Worm (Caenorhabditis elegans) whole organism, L4 larva: ENCODE measurements around the gene glb-27.

ENCODE experiments used
- D1046.2 ChIP-seq: fragments of 200-800 bp; sonication (Bioruptor generic); IDR thresholded peaks from 2 replicates; pipeline ENCODE4 v1.3.6; 2022; ENCODE audit warnings: missing genetic modification characterization, missing compliant biosample characterization
- F10B5.3 ChIP-seq: sonication (generic microtip); optimal IDR thresholded peaks from 2 replicates; lab custom pipeline; 2016; ENCODE audit warnings: mild to moderate bottlenecking, missing genetic modification characterization, missing compliant biosample characterization
- F26F4.8 ChIP-seq: fragments of 200-800 bp; sonication (Bioruptor generic); conservative IDR thresholded peaks from 2 replicates; pipeline ENCODE4 v1.3.6; 2022; ENCODE audit warnings: missing genetic modification characterization, missing compliant biosample characterization
- F44E2.7 ChIP-seq: fragments of 200-800 bp; sonication (Bioruptor generic); IDR thresholded peaks from 2 replicates; pipeline ENCODE4 v2.1.2; 2022; ENCODE audit warnings: missing genetic modification characterization, missing compliant biosample characterization
- Y105C5A.15 ChIP-seq: fragments of 200-800 bp; sonication (Bioruptor generic); IDR thresholded peaks from 2 replicates; pipeline ENCODE4 v1.3.6; 2022; ENCODE audit warnings: missing genetic modification characterization, missing compliant biosample characterization
- Y75B8A.6 ChIP-seq: fragments of 200-800 bp; sonication (Bioruptor generic); IDR thresholded peaks from 2 replicates; pipeline ENCODE4 v1.3.6; 2022; ENCODE audit warnings: missing genetic modification reagents, missing genetic modification characterization, missing compliant biosample characterization
- ZK337.2 ChIP-seq: fragments of 200-800 bp; sonication (Bioruptor generic); IDR thresholded peaks from 2 replicates; pipeline ENCODE4 v1.3.6; 2022; ENCODE audit warnings: missing genetic modification reagents, missing genetic modification characterization, missing compliant biosample characterization
- aha-1 ChIP-seq: fragments of 150-350 bp; peaks from one replicate; lab custom pipeline; 2014; ENCODE audit warnings: missing biosample characterization, missing genetic modification characterization
- ama-1 ChIP-seq: fragments of 150-350 bp; optimal IDR thresholded peaks from 2 replicates; lab custom pipeline; 2014; ENCODE audit warnings: inconsistent platforms, mixed read lengths
- arid-1 ChIP-seq: fragments of 200-800 bp; sonication (Bioruptor generic); conservative IDR thresholded peaks from 2 replicates; pipeline ENCODE4 v1.3.6; 2022; ENCODE audit warnings: missing genetic modification reagents, missing genetic modification characterization, missing compliant biosample characterization
- ceh-44 ChIP-seq: fragments of 200-800 bp; sonication (Bioruptor generic); IDR thresholded peaks from 2 replicates; pipeline ENCODE4 v1.3.6; 2022; ENCODE audit warnings: missing genetic modification reagents, missing genetic modification characterization, missing compliant biosample characterization
- ceh-82 ChIP-seq: sonication (generic microtip); optimal IDR thresholded peaks from 2 replicates; lab custom pipeline; 2017; ENCODE audit warnings: missing biosample characterization, missing genetic modification characterization
- cey-2 ChIP-seq: sonication (generic microtip); optimal IDR thresholded peaks from 3 replicates; lab custom pipeline; 2017; ENCODE audit warnings: missing genetic modification characterization, mild to moderate bottlenecking, missing compliant biosample characterization, antibody characterized with exemption, borderline replicate concordance; ENCODE audit not compliant: insufficient read depth
- ctbp-1 ChIP-seq: fragments of 200-800 bp; sonication (Bioruptor generic); IDR thresholded peaks from 2 replicates; pipeline ENCODE4 v1.3.6; 2022; ENCODE audit warnings: missing genetic modification reagents, missing genetic modification characterization, missing compliant biosample characterization
- daf-16 ChIP-seq, 3 experiments: sonication (generic microtip); optimal IDR thresholded peaks; 2 replicates each; lab custom pipeline; 2016 to 2017; ENCODE audit warnings: missing genetic modification characterization in 3 of 3, missing genetic modification reagents in 3 of 3, mild to moderate bottlenecking in 2 of 3, missing compliant biosample characterization in 2 of 3, missing biosample characterization in 1 of 3, moderate library complexity in 1 of 3
- dmd-6 ChIP-seq: fragments of 200-800 bp; sonication (Bioruptor generic); IDR thresholded peaks from 2 replicates; pipeline ENCODE4 v1.3.6; 2022; ENCODE audit warnings: missing genetic modification reagents, missing genetic modification characterization, missing compliant biosample characterization
- egl-43 ChIP-seq: fragments of 200-800 bp; sonication (Bioruptor generic); IDR thresholded peaks from 2 replicates; pipeline ENCODE4 v1.3.6; 2022; ENCODE audit warnings: missing genetic modification reagents, missing genetic modification characterization, missing compliant biosample characterization
- gei-8 ChIP-seq: fragments of 200-800 bp; sonication (Bioruptor generic); optimal IDR thresholded peaks from 2 replicates; lab custom pipeline; 2018; ENCODE audit warnings: mild to moderate bottlenecking, missing genetic modification characterization, missing compliant biosample characterization
- hlh-11 ChIP-seq: fragments of 200-800 bp; sonication (Bioruptor generic); optimal IDR thresholded peaks from 2 replicates; lab custom pipeline; 2018; ENCODE audit warnings: mild to moderate bottlenecking, missing genetic modification characterization, missing compliant biosample characterization
- hlh-30 ChIP-seq: sonication (generic microtip); optimal IDR thresholded peaks from 2 replicates; lab custom pipeline; 2017; ENCODE audit warnings: antibody characterized with exemption, mild to moderate bottlenecking, missing genetic modification characterization, missing compliant biosample characterization; ENCODE audit not compliant: insufficient read depth
- hmg-1.1 ChIP-seq: fragments of 200-800 bp; sonication (Bioruptor generic); IDR thresholded peaks from 2 replicates; pipeline ENCODE4 v1.3.6; 2022; ENCODE audit warnings: missing genetic modification reagents, missing genetic modification characterization, missing compliant biosample characterization
- jun-1 ChIP-seq: fragments of 150-350 bp; optimal IDR thresholded peaks from 2 replicates; lab custom pipeline; 2014; ENCODE audit warnings: missing biosample characterization, missing genetic modification reagents, missing genetic modification characterization
- lin-1 ChIP-seq: fragments of 200-800 bp; sonication (Bioruptor generic); IDR thresholded peaks from 2 replicates; pipeline ENCODE4 v1.3.6; 2022; ENCODE audit warnings: missing genetic modification reagents, missing genetic modification characterization, missing compliant biosample characterization
- lin-13 ChIP-seq: fragments of 150-350 bp; optimal IDR thresholded peaks from 2 replicates; lab custom pipeline; 2014; ENCODE audit warnings: missing biosample characterization, missing genetic modification reagents, missing genetic modification characterization
- lin-38 ChIP-seq: fragments of 200-800 bp; sonication (Bioruptor generic); IDR thresholded peaks from 2 replicates; pipeline ENCODE4 v1.3.6; 2022; ENCODE audit warnings: missing genetic modification reagents, missing genetic modification characterization, missing compliant biosample characterization
- lin-39 ChIP-seq: fragments of 150-350 bp; optimal IDR thresholded peaks from 2 replicates; lab custom pipeline; 2014; ENCODE audit warnings: missing biosample characterization, missing genetic modification reagents, missing genetic modification characterization
- lsy-2 ChIP-seq, 2 experiments: fragments of 150-350 bp in 1 of 2; sonication (generic microtip) in 1 of 2; optimal IDR thresholded peaks; 2 replicates each; lab custom pipeline; 2014 to 2017; ENCODE audit warnings: missing biosample characterization in 2 of 2, missing genetic modification characterization in 2 of 2
- madf-5 ChIP-seq, 2 experiments: fragments of 200-800 bp; sonication (Bioruptor generic); IDR thresholded peaks; 2 replicates each; pipeline ENCODE4 v1.3.6; 2022; ENCODE audit warnings: missing compliant biosample characterization in 2 of 2, missing genetic modification characterization in 2 of 2
- mdl-1 ChIP-seq, 2 experiments: fragments of 150-350 bp in 1 of 2; sonication (generic microtip) in 1 of 2; optimal IDR thresholded peaks; 2 replicates each; lab custom pipeline; 2014 to 2017; ENCODE audit warnings: missing biosample characterization in 2 of 2, missing genetic modification characterization in 2 of 2
- mes-2 ChIP-seq: sonication (generic microtip); optimal IDR thresholded peaks from 2 replicates; lab custom pipeline; 2016; ENCODE audit warnings: missing genotype, mild to moderate bottlenecking, missing genetic modification characterization, missing compliant biosample characterization; ENCODE audit not compliant: poor library complexity, severe bottlenecking
- mxl-2 ChIP-seq: fragments of 200-800 bp; sonication (Bioruptor generic); conservative IDR thresholded peaks from 2 replicates; pipeline ENCODE4 v1.3.6; 2022; ENCODE audit warnings: missing genetic modification reagents, missing genetic modification characterization, missing compliant biosample characterization
- mxl-3 ChIP-seq: fragments of 200-800 bp; sonication (Bioruptor generic); optimal IDR thresholded peaks from 2 replicates; lab custom pipeline; 2018; ENCODE audit warnings: mild to moderate bottlenecking, missing genetic modification characterization, missing compliant biosample characterization
- nhr-10 ChIP-seq: fragments of 150-350 bp; optimal IDR thresholded peaks from 2 replicates; lab custom pipeline; 2014; ENCODE audit warnings: missing biosample characterization, missing genetic modification characterization
- nhr-102 ChIP-seq: sonication (generic microtip); optimal IDR thresholded peaks from 2 replicates; lab custom pipeline; 2016; ENCODE audit warnings: mild to moderate bottlenecking, missing genetic modification characterization, moderate library complexity, missing compliant biosample characterization
- nhr-237 ChIP-seq: sonication (generic microtip); optimal IDR thresholded peaks from 2 replicates; lab custom pipeline; 2017; ENCODE audit warnings: missing biosample characterization, missing genetic modification characterization
- nhr-41 ChIP-seq: fragments of 200-800 bp; sonication (Bioruptor generic); IDR thresholded peaks from 2 replicates; pipeline ENCODE4 v1.3.6; 2022; ENCODE audit warnings: missing genetic modification reagents, missing genetic modification characterization, missing compliant biosample characterization
- nhr-48 ChIP-seq: sonication (generic microtip); optimal IDR thresholded peaks from 2 replicates; lab custom pipeline; 2016; ENCODE audit warnings: mild to moderate bottlenecking, missing genetic modification characterization, missing compliant biosample characterization
- nhr-6 ChIP-seq: fragments of 150-350 bp; optimal IDR thresholded peaks from 2 replicates; lab custom pipeline; 2014; ENCODE audit warnings: missing biosample characterization, missing genetic modification characterization
- nhr-76 ChIP-seq: fragments of 150-350 bp; optimal IDR thresholded peaks from 2 replicates; lab custom pipeline; 2014; ENCODE audit warnings: missing biosample characterization, missing genetic modification characterization
- pha-4 ChIP-seq, 2 experiments: fragments of 150-350 bp in 1 of 2; fragments of 200-800 bp in 1 of 2; sonication (Bioruptor generic) in 1 of 2; IDR thresholded peaks in 1 of 2; optimal IDR thresholded peaks in 1 of 2; 2 replicates each; pipeline versions ENCODE4 v1.3.6 to Lab custom; 2014 to 2022; ENCODE audit warnings: missing genetic modification characterization in 2 of 2, missing genetic modification reagents in 2 of 2, missing biosample characterization in 1 of 2, missing compliant biosample characterization in 1 of 2
- php-3 ChIP-seq: fragments of 200-800 bp; sonication (Bioruptor generic); IDR thresholded peaks from 2 replicates; pipeline ENCODE4 v1.3.6; 2022; ENCODE audit warnings: missing genetic modification reagents, missing genetic modification characterization, missing compliant biosample characterization
- sdz-12 ChIP-seq: fragments of 200-800 bp; sonication (Bioruptor generic); optimal IDR thresholded peaks from 2 replicates; lab custom pipeline; 2018; ENCODE audit warnings: mild to moderate bottlenecking, missing genetic modification characterization, missing compliant biosample characterization
- set-16 ChIP-seq: fragments of 200-800 bp; sonication (Bioruptor generic); IDR thresholded peaks from 2 replicates; pipeline ENCODE4 v1.3.6; 2022; ENCODE audit warnings: missing genetic modification reagents, missing genetic modification characterization, missing compliant biosample characterization
- spr-3 ChIP-seq: fragments of 200-800 bp; sonication (Bioruptor generic); optimal IDR thresholded peaks from 2 replicates; lab custom pipeline; 2018; ENCODE audit warnings: mild to moderate bottlenecking, missing genetic modification characterization, missing compliant biosample characterization
- tag-97 ChIP-seq: fragments of 200-800 bp; sonication (Bioruptor generic); IDR thresholded peaks from 2 replicates; pipeline ENCODE4 v1.3.6; 2022; ENCODE audit warnings: missing genetic modification characterization, missing compliant biosample characterization
- zag-1 ChIP-seq: fragments of 150-350 bp; optimal IDR thresholded peaks from 2 replicates; lab custom pipeline; 2014; ENCODE audit warnings: missing biosample characterization, missing genetic modification characterization
- zfp-2 ChIP-seq: sonication (generic microtip); optimal IDR thresholded peaks from 2 replicates; lab custom pipeline; 2016; ENCODE audit warnings: mild to moderate bottlenecking, missing genetic modification characterization, missing compliant biosample characterization
- zip-11 ChIP-seq: fragments of 200-800 bp; sonication (Bioruptor generic); IDR thresholded peaks from 2 replicates; pipeline ENCODE4 v1.3.6; 2022; ENCODE audit warnings: missing genetic modification characterization, missing compliant biosample characterization
- ztf-7 ChIP-seq: fragments of 150-350 bp; optimal IDR thresholded peaks from 2 replicates; lab custom pipeline; 2014; ENCODE audit warnings: missing biosample characterization, missing genetic modification characterization

glb-27 gene

DNA sequence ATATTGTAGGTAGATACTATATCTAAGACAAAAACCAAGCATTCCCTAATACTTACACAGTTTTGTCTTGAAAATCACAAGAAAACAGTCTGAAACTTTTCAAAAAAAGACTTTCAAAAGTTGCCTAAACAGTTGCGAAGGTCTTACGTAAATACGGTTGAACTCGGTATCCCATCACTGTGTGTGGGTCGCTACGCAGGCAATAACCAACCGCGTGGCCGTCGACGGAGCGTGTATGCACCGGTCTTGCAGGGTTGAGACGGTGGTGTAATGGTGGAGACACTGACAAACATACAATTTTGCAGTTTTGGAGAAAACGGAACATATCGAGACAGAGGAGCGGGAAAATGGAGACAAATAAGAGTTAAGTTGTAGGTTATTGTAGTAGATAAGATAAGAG lies 5.2 kb upstream of the glb-27 start, which contains the start of gene iff-2:
Gene iff-2, minus strand, starts transcription at position 141 of the 400 bp plus-strand sequence.
- peak; percentile 96 for TF ChIP-seq Y75B8A.6
- peak in 1 of 2 experiments; percentile 89; a peak in 1 of 4 replicates for TF ChIP-seq madf-5 (GFP tag; IDR thresholded peaks at IDR 0.05; lab: Robert Waterston, UW)
- peak; percentile 73 for TF ChIP-seq set-16
- TF ChIP-seq daf-16 (GFP tag; optimal IDR thresholded peaks at IDR 0.05; lab: Kevin White, UChicago): peak; percentile 89 to 91
- peak; percentile 92 for TF ChIP-seq daf-16 (tag; optimal IDR thresholded peaks at IDR 0.05; lab: Kevin White, UChicago)
- peak; percentile 99 for TF ChIP-seq dmd-6 (GFP tag; lab: Robert Waterston, UW)
- TF ChIP-seq nhr-76: peak; percentile 81
- TF ChIP-seq nhr-41: peak; percentile 94
- peak; percentile 99 for TF ChIP-seq hmg-1.1
- TF ChIP-seq nhr-6: peak; percentile 99
- peak; percentile 97 for TF ChIP-seq jun-1 (tag; lab: Kevin White, UChicago)
- TF ChIP-seq mxl-3 (GFP tag; lab: Kevin White, UChicago): peak; percentile 100
- TF ChIP-seq mes-2 (tag; lab: Kevin White, UChicago): peak; percentile 97
- peak; percentile 85 for TF ChIP-seq cey-2 (tag; lab: Kevin White, UChicago)
- TF ChIP-seq gei-8 (GFP tag; lab: Kevin White, UChicago): peak; percentile 58
- TF ChIP-seq F26F4.8 (GFP tag; lab: Robert Waterston, UW): no peak
- peak; percentile 60 for TF ChIP-seq sdz-12 (GFP tag; lab: Kevin White, UChicago)
- 0 out of 2 replicates have a peak, but pooled peaks have one; percentile 78 for TF ChIP-seq tag-97 (GFP tag; lab: Robert Waterston, UW)
- peak; percentile 93 to 99 for TF ChIP-seq mdl-1 (tag; optimal IDR thresholded peaks at IDR 0.05; lab: Kevin White, UChicago)
- TF ChIP-seq lin-38: peak; percentile 100
- TF ChIP-seq ceh-44 (GFP tag; lab: Robert Waterston, UW): 0 out of 2 replicates have a peak, but pooled peaks have one; percentile 56
- TF ChIP-seq lin-13 (GFP tag; lab: Kevin White, UChicago): peak; percentile 99
- peak; percentile 75 for TF ChIP-seq F10B5.3 (tag; lab: Kevin White, UChicago)
- peak; percentile 96 for TF ChIP-seq lin-1 (GFP tag; lab: Robert Waterston, UW)
- TF ChIP-seq spr-3 (GFP tag; lab: Kevin White, UChicago): peak; percentile 93
- peak; percentile 92 for TF ChIP-seq mxl-2 (GFP tag; lab: Robert Waterston, UW)
- peak; percentile 95 for TF ChIP-seq php-3 (GFP tag; lab: Robert Waterston, UW)
- peak; percentile 98 for TF ChIP-seq ctbp-1
- TF ChIP-seq ama-1: peak; percentile 68
- peak; percentile 97 to 98 for TF ChIP-seq lsy-2 (tag; optimal IDR thresholded peaks at IDR 0.05; lab: Kevin White, UChicago)
- TF ChIP-seq hlh-30 (tag; lab: Kevin White, UChicago): peak; percentile 100
- peak; percentile 95 for TF ChIP-seq nhr-48 (tag; lab: Kevin White, UChicago)
- peak; percentile 81 for TF ChIP-seq zag-1 (tag; lab: Kevin White, UChicago)
- TF ChIP-seq egl-43: no peak; the same call in 1 of the 2 replicates
- TF ChIP-seq lin-39 (tag; lab: Kevin White, UChicago): no peak
- peak; percentile 83 for TF ChIP-seq nhr-237
- peak; percentile 97 for TF ChIP-seq nhr-10
- peak; percentile 63; the same call in 1 of the 2 replicates for TF ChIP-seq ZK337.2
- TF ChIP-seq pha-4 (GFP tag; IDR thresholded peaks at IDR 0.05; lab: Robert Waterston, UW): peak; percentile 96
- no peak for TF ChIP-seq pha-4 (tag; optimal IDR thresholded peaks at IDR 0.05; lab: Kevin White, UChicago)
- TF ChIP-seq ztf-7 (tag; lab: Kevin White, UChicago): peak; percentile 87
- no peak for TF ChIP-seq zip-11 (GFP tag; lab: Robert Waterston, UW)
- TF ChIP-seq aha-1 (tag; lab: Kevin White, UChicago): peak; percentile 100
- TF ChIP-seq zfp-2 (tag; lab: Kevin White, UChicago): peak; percentile 100
- peak; percentile 97 for TF ChIP-seq arid-1 (GFP tag; lab: Robert Waterston, UW)
- TF ChIP-seq hlh-11 (tag; lab: Kevin White, UChicago): peak; percentile 99
- peak; percentile 94 for TF ChIP-seq D1046.2
- peak; percentile 12 for TF ChIP-seq ceh-82 (tag; lab: Kevin White, UChicago)
- TF ChIP-seq F44E2.7 (GFP tag; lab: Robert Waterston, UW): no peak
- peak; percentile 97 for TF ChIP-seq nhr-102
- no peak for TF ChIP-seq Y105C5A.15 (GFP tag; lab: Robert Waterston, UW)
